Worm (Caenorhabditis elegans) whole organism, dauer: ENCODE measurements around the gene srz-54.

Source experiments
- unc-62 ChIP-seq: sonication (generic microtip); optimal IDR thresholded peaks from 2 replicates; lab custom pipeline; 2017; ENCODE audit warnings: missing biosample characterization, missing genetic modification reagents, missing genetic modification characterization

Gene srz-54

DNA sequence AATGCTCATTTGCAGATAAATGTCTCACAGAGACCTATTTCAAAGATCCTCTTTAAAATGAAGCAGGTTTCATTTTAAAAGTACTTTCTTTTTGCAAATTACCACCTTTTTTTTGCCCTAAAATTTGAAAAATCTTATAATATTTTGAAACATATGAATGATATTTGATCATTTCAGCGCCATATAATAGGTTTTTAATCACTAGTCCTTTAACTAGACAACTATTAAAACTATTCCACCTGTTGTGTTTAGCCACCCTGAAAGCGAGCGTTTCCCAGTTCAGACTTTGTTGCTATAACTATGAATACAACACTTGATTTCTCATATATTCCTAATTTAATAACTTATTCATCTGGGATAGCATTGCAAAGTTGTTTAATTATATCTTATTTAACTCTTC lies 11.3 kb downstream of the srz-54 start, which contains the start of gene srz-95:
srz-95 (plus strand) TSS at position 301 of the 400 bp plus-strand sequence.
- TF ChIP-seq unc-62 (GFP tag; lab: Kevin White, UChicago): no peak

DNA sequence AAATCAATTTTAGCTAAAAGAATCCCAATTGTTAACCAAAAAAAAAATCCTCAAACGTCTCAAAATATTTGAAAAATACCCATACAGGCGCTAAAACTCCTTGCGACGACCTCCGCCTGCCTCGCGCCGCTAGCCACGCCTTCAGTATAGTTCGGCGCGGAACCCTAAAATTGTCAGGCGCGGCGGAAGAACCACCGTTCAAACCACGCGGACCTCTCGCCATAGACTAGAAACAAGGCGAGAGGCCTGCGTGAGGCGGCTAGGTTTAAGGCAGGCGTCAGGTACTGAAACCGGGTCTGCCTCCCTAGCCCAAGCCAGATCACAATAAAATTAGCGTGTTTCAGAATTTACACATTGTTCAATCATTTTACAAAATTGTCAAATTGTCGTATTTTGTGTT lies 11.9 kb downstream of the srz-54 start:
- no peak for TF ChIP-seq unc-62 (GFP tag; lab: Kevin White, UChicago)

DNA sequence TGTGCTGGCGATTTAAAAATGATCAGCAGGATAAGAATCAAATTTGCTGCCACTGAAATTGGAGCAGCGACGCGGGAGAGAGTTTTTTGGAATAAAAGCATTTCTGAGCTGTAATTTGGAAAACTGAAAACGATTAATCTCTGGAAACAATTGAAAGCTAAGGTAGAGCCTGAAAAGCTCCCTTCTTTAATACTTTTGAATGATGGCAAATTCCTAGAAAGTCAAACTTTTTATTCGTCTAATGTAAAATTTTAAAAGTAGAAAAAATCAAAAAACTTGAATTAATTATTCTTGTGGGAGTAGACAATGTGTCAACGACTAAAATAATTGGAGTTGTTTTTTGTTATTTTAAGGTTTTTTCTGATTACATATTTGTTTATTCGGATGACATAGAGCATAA lies 19.7 kb downstream of the srz-54 start, which contains the start of gene str-217:
str-217 (minus strand) TSS at position 101 of the 400 bp plus-strand sequence.
- no peak for TF ChIP-seq unc-62 (GFP tag; lab: Kevin White, UChicago)

DNA sequence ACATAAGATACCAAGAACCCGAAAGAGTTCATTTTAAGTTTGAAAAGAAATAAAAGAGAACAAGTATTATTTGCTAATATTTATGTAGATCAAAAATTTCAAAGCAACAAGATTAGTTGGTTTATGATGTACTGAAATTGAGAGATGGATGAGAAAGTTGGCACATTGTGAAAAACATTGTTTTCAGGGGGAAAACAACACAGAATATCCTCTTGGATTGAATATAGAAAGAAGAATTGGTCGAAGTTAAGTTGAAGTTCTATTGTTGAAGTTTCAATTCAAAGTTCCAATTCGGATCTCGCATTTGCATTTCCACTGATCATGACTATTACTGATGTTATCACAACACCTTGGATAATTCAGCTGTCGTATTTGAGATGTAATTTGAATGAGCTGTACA lies 20.2 kb downstream of the srz-54 start:
- TF ChIP-seq unc-62 (GFP tag; lab: Kevin White, UChicago): no peak

DNA sequence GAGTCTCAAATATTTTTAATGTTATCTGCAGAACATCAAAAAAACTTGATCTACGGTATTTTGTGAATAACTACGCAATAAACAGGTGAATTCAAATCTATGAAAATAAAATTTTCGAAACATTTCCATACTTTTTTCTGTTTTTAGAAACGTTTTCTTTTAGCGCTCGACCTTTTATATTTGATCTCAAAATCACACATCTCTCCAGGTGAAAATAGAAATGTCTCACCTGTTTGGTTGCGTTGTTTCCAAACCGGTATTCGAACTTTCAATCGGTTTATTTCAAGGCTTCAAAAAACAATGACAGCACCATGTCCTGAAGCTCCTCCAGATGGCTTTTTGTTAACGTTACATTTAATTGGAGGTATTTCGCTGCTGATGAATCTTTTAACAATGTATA lies 20.7 kb downstream of the srz-54 start, which contains the start of gene sri-9:
sri-9 (plus strand) TSS at position 301 of the 400 bp plus-strand sequence.
- TF ChIP-seq unc-62 (GFP tag; lab: Kevin White, UChicago): no peak

DNA sequence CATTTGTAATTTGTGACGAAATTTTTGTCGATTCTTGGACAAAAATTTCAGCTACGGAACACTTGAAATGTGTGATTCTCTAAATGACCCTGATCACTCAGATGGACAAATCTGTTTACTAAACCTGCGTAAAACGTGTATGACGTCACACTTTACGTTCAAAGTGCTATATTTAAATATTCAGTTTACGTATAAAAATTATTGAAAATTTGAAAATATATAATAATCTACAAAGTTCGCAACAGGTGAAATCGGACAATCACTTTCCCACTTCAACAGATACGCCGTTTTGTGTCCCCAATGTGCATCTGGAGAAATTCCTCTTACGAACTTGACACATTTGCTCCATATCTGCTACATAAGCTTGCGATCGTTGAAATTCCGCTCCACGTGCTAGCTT lies 24.7 kb downstream of the srz-54 start, which contains the start of gene srh-131:
srh-131 (plus strand) TSS at position 301 of the 400 bp plus-strand sequence.
- TF ChIP-seq unc-62 (GFP tag; lab: Kevin White, UChicago): no peak

DNA sequence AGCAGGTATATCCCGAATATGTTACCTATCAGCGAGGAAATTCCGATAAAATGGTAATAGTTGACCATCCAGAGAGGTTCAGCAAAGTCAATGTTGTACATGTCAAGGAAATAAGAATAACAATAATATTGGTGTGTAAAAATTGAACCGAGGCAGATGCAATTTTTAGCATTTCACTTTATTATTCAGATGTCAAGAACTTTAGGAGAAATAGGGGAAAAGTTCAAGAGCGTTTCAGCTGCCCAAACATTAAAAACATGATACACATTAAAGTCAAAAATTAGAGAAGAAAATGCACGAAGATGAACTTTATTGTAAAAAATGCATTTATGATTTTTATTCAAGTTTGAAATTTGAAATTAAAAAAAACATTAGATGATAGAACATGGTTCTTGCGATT lies 27.8 kb downstream of the srz-54 start, which contains the start of gene sri-69:
sri-69 (minus strand) TSS at position 101 of the 400 bp plus-strand sequence.
- TF ChIP-seq unc-62 (GFP tag; lab: Kevin White, UChicago): no peak

DNA sequence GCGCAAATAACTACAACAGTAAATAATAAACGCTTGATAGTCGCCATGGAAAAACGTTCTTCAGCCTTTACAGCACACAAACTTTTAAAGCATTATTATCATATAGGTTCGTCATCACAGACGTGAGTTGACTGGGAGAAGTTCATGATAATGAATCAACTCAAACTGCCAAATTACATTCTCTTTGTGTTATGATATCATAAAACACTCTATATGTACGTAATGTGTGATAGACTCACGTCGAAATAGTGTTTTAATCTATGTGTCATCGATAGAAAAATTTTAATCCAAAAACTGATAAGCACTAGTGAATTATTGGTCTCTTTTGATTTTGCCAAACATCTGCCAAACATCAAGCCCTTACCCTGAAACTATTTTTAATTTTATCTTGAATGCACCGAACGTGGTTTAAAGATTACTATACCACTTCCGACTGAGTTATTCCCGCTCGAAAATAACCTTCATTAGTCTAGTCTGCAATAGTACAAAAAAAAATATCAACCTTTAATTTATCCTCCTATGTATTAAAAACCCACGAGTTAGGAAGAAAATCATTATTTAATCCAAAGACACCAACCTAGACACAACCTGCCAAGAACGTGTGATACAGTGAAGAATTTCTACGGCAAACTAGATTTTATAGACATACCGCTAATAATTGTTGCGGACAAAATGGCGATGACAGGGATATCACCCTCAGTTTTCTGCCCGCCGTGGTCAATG lies 29.0 kb downstream of the srz-54 start, which contains the start of the genes clc-12 and clec-240:
clc-12 (minus strand) TSS at position 47 of the 723 bp plus-strand sequence.
clec-240 (plus strand) TSS at position 673 of the 723 bp plus-strand sequence.
- no peak for TF ChIP-seq unc-62 (GFP tag; lab: Kevin White, UChicago)

DNA sequence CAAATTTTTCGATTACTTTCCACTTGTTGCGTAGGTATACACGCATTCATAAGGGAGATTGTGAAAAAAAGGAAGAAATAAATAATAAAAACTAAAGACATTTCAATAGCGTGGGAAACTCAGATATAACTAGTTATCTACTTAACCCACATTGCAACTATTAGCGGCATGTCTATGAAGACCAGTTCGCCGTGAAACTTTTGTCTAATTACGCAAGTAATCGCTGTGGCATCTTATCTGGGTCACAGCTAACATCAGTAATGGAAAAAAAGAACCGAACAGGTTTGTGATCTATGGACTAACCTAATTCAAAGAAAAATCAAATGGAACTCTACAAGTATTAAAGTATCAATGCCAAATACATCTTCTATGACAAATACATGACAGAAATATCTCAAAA lies 32.8 kb downstream of the srz-54 start, which contains the start of gene clec-241:
clec-241 (minus strand) TSS at position 101 of the 400 bp plus-strand sequence.
- no peak for TF ChIP-seq unc-62 (GFP tag; lab: Kevin White, UChicago)

DNA sequence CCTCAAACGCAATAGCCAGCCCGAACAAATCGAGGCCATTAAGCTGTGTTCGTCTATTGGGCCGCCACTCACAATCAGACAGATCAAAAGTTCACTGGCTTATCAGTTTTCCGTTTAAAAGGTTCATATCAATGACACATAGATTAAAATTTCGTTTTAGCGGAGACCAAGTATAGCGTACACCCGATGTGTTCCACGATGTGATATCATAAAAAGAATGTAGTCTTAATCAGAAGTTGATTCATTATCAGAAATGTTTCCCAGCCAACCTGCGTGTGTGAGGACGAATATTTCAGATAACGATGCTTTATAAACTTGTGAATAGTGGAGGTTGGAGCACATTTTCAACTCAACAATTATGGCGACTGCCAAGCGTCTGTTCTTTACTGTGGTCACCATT lies 33.6 kb downstream of the srz-54 start, which contains the start of gene clc-13:
clc-13 (plus strand) TSS at position 359 of the 400 bp plus-strand sequence.
- no peak for TF ChIP-seq unc-62 (GFP tag; lab: Kevin White, UChicago)

DNA sequence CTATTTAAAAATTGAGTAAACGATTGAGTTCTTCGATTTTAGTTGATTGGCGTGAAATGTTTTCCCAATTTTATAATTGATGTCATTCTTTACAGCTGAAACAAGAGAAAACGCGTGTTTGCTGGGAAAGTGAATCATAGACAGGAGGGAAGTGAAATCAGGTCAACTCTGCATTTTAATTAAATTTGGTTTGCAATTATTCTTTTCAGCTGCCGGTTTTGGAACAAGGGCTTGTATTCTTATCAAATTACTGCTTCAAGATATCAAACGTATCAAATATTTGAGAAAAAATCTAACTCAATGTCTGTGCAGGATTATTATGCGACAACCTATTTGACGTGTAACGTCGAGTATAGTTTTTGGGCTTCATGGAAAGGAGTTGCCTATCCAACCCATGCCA lies 36.3 kb downstream of the srz-54 start, which contains the start of gene srh-97:
srh-97 (plus strand) TSS at position 301 of the 400 bp plus-strand sequence.
- no peak for TF ChIP-seq unc-62 (GFP tag; lab: Kevin White, UChicago)

DNA sequence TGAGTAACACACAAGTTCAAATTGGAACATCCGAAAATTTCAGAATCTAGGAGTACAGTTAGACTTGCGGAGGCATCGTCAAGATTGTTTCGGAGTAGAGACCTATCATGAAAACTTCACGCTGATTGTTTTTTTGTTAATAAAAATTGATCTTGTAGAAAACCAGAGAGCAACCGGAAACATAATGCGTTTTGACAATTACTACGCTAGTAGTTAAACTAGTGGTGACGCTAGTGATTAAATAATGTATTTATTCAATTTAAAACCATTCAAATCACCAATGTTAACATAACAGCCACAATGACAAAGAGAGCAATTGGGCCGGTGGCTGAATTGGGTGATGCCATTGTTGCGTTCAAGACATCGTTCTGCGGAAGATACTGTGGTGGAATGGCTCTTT lies 39.2 kb downstream of the srz-54 start, which contains the start of gene F49H6.17:
F49H6.17 (plus strand) TSS at position 301 of the 400 bp plus-strand sequence.
- TF ChIP-seq unc-62 (GFP tag; lab: Kevin White, UChicago): no peak

DNA sequence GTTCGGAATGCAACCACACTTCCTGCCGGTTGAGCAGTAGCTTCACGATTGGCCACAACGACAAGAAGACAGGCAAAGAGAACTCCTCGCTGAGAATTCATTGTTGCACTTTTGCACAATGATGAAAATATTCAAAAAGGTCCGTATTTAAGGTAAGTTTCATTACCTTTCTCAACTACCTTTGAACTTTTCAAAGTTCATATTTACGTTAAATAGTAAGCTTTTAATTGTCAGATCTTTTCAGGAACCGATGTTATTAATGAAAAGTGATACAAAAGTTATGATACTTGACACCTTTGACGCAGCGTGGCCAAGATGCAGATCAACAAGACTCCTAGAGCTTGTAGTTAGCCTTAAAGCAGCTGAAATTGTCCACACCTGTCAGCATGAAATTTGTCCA lies 40.9 kb downstream of the srz-54 start, which contains the start of gene F49H6.12:
F49H6.12 (minus strand) TSS at position 101 of the 400 bp plus-strand sequence.
- no peak for TF ChIP-seq unc-62 (GFP tag; lab: Kevin White, UChicago)

DNA sequence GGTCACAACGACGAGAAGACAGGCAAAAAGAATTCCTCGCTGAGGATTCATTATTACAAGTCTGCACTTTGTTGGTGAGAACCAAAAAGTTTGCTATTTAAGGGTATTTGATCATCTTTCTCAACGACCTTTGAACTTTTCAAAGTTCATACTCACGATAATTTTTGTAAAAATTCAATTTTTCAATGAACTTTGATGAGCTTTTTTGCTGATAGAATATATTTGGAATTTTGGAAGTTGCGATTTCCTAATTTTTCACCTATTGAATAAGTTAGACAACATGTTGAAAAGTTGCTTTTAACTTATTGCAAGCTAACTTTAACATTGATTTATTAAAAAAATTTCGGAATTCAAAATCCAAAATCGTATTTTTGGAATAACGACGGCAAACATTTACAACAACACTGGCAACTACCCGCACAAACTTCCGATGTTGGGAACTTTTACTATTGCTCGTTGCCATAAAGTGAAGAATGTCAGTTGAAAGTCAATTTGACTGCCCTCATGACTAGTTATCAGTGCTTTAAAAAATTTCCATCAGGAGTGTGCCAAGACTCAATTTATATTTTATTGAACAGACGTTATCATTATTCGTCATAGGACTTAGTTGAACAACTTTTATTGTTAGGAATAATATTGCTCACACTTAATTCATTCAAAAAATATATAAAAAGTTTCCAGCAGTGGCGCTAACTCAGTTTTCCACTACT lies 42.3 kb downstream of the srz-54 start, which contains the start of the genes F49H6.8 and F49H6.5:
F49H6.8 (minus strand) TSS at position 51 of the 710 bp plus-strand sequence.
F49H6.5 (plus strand) TSS at position 629 of the 710 bp plus-strand sequence.
- TF ChIP-seq unc-62 (GFP tag; lab: Kevin White, UChicago): no peak

DNA sequence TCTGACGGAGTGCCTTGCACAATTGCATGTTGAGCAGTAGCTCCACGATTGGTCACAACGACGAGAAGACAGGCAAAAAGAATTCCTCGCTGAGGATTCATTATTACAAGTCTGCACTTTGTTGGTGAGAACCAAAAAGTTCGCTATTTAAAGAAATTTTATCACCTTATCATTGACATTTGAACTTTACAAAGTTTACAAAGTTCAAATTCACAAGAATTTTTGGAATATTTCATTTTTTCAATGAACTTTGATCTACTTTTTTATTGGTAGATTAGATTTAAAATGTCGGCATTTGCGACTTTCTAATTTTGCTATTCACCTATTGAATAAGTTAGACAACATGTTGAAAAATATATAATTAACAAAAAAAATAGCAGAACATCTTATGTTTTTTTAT lies 45.8 kb downstream of the srz-54 start, which contains the start of gene F49H6.15:
F49H6.15 (minus strand) TSS at position 101 of the 400 bp plus-strand sequence.
- no peak for TF ChIP-seq unc-62 (GFP tag; lab: Kevin White, UChicago)
